Fruit fly (Drosophila melanogaster): Measurements from ENCODE around the gene slgA.

Gene slgA

dm6 chrX:21368410-21368918, 5.3 kb upstream of the slgA start:
- TF ChIP-seq Atf3 (GFP tag; optimal IDR thresholded peaks at IDR 0.05) = no peak
- no peak for TF ChIP-seq CG7271 (tag; optimal IDR thresholded peaks at IDR 0.05)
- no peak for TF ChIP-seq CG31441 (GFP tag; IDR thresholded peaks at IDR 0.05)
- peak; percentile 48 for TF ChIP-seq nau (GFP tag; optimal IDR thresholded peaks at IDR 0.05)
- TF ChIP-seq CG16779 (GFP tag; IDR thresholded peaks at IDR 0.05) = no peak
- no peak for TF ChIP-seq H2.0 (GFP tag; IDR thresholded peaks at IDR 0.05)
- TF ChIP-seq fru (optimal IDR thresholded peaks at IDR 0.05) = no peak
- no peak for TF ChIP-seq CG10462 (GFP tag; optimal IDR thresholded peaks at IDR 0.05)
- TF ChIP-seq gce (GFP tag; IDR thresholded peaks at IDR 0.05) = no peak
- TF ChIP-seq Aef1 (GFP tag; IDR thresholded peaks at IDR 0.05) = 0 out of 3 replicates have a peak, but pooled peaks have one; percentile 23
- TF ChIP-seq Gsc (GFP tag; IDR thresholded peaks at IDR 0.05) = no peak
- peak; percentile 20; the same call in 1 of the 2 replicates for TF ChIP-seq CG13287 (GFP tag; IDR thresholded peaks at IDR 0.05; ENCODE audit: partially characterized antibody)
- TF ChIP-seq CTCF (GFP tag; optimal IDR thresholded peaks at IDR 0.05) = no peak
- TF ChIP-seq sna (GFP tag; IDR thresholded peaks at IDR 0.05; ENCODE audit: partially characterized antibody) = 0 out of 2 replicates have a peak, but pooled peaks have one; percentile 37
- TF ChIP-seq CG10565 (GFP tag; optimal IDR thresholded peaks at IDR 0.05) = no peak
- TF ChIP-seq Meics (GFP tag; optimal IDR thresholded peaks at IDR 0.05) = no peak
- no peak for TF ChIP-seq CG31365 (tag; optimal IDR thresholded peaks at IDR 0.05)
- no peak for TF ChIP-seq CG18262 (tag; optimal IDR thresholded peaks at IDR 0.05)
- 0 out of 3 replicates have a peak, but pooled peaks have one; percentile 18 for TF ChIP-seq CG7963 (GFP tag; IDR thresholded peaks at IDR 0.05; ENCODE audit: partially characterized antibody)
- TF ChIP-seq phol (tag; optimal IDR thresholded peaks at IDR 0.05) = peak; percentile 4
- TF ChIP-seq Hr78 (GFP tag; optimal IDR thresholded peaks at IDR 0.05) = peak in 1 of 2 experiments; percentile 66
- TF ChIP-seq ro (GFP tag; IDR thresholded peaks at IDR 0.05) = no peak
- TF ChIP-seq Mad (GFP tag; optimal IDR thresholded peaks at IDR 0.05) = no peak
- peak; percentile 32 for TF ChIP-seq Med (GFP tag)
- no peak for TF ChIP-seq CG2120 (GFP tag; optimal IDR thresholded peaks at IDR 0.05)
- TF ChIP-seq Oaz (GFP tag; IDR thresholded peaks at IDR 0.05) = no peak
- TF ChIP-seq ftz-f1 (GFP tag; optimal IDR thresholded peaks at IDR 0.05) = peak; percentile 98
- TF ChIP-seq abd-A (tag; optimal IDR thresholded peaks at IDR 0.05) = no peak
- TF ChIP-seq otp (GFP tag; IDR thresholded peaks at IDR 0.05) = no peak
- 0 out of 2 replicates have a peak, but pooled peaks have one; percentile 7 for TF ChIP-seq CG32772 (GFP tag; IDR thresholded peaks at IDR 0.05)
- TF ChIP-seq CHES-1-like (GFP tag; optimal IDR thresholded peaks at IDR 0.05) = no peak
- peak; percentile 35 for TF ChIP-seq Sry-δ (GFP tag; optimal IDR thresholded peaks at IDR 0.05)
- TF ChIP-seq CG6272 (GFP tag; IDR thresholded peaks at IDR 0.05) = no peak
- TF ChIP-seq Jarid2 (GFP tag; optimal IDR thresholded peaks at IDR 0.05) = no peak
- peak; percentile 17 for TF ChIP-seq pzg (GFP tag; optimal IDR thresholded peaks at IDR 0.05)
- TF ChIP-seq CG4730 (GFP tag; IDR thresholded peaks at IDR 0.05) = no peak
- no peak for TF ChIP-seq CG17328 (GFP tag; IDR thresholded peaks at IDR 0.05)
- TF ChIP-seq CG18619 (GFP tag; optimal IDR thresholded peaks at IDR 0.05) = no peak
- TF ChIP-seq bowl (GFP tag; IDR thresholded peaks at IDR 0.05) = no peak
- no peak for TF ChIP-seq CG8089 (GFP tag; optimal IDR thresholded peaks at IDR 0.05)
- TF ChIP-seq CG18599 (GFP tag; optimal IDR thresholded peaks at IDR 0.05) = no peak
- TF ChIP-seq CG8478 (optimal IDR thresholded peaks at IDR 0.05) = peak; percentile 33
- no peak for TF ChIP-seq Hr3 (GFP tag; optimal IDR thresholded peaks at IDR 0.05)
- TF ChIP-seq corto (GFP tag; optimal IDR thresholded peaks at IDR 0.05) = no peak
- TF ChIP-seq bigmax (GFP tag; optimal IDR thresholded peaks at IDR 0.05) = peak; percentile 94
- TF ChIP-seq fd102C (GFP tag; optimal IDR thresholded peaks at IDR 0.05) = no peak
- TF ChIP-seq CG9215 (GFP tag; IDR thresholded peaks at IDR 0.05) = no peak
- TF ChIP-seq wdn (GFP tag; IDR thresholded peaks at IDR 0.05) = no peak
- no peak for TF ChIP-seq CG4820 (GFP tag; optimal IDR thresholded peaks at IDR 0.05)
- no peak for TF ChIP-seq Nf-YC (tag; optimal IDR thresholded peaks at IDR 0.05)
- TF ChIP-seq kni (GFP tag; optimal IDR thresholded peaks at IDR 0.05) = peak; percentile 73
- no peak for TF ChIP-seq NC2β (GFP tag; optimal IDR thresholded peaks at IDR 0.05)

Data from whole organism, embryonic.